Worm (Caenorhabditis elegans) whole organism, early embryonic: Measurements from ENCODE around the gene ZK177.9.

Source experiments
- B0310.2 ChIP-seq: sonication (generic microtip); optimal IDR thresholded peaks from 2 replicates; lab custom pipeline; 2016; ENCODE audit warnings: mild to moderate bottlenecking, missing genetic modification characterization, missing compliant biosample characterization
- F13C5.2 ChIP-seq: sonication (generic microtip); optimal IDR thresholded peaks from 2 replicates; lab custom pipeline; 2017; ENCODE audit warnings: mild to moderate bottlenecking, missing genetic modification characterization, inconsistent platforms, missing compliant biosample characterization
- ama-1 ChIP-seq: fragments of 150-350 bp; optimal IDR thresholded peaks from 2 replicates; lab custom pipeline; 2014
- ceh-13 ChIP-seq: fragments of 200-800 bp; sonication (Bioruptor generic); optimal IDR thresholded peaks from 2 replicates; lab custom pipeline; 2018; ENCODE audit warnings: mild to moderate bottlenecking, missing genetic modification characterization, missing compliant biosample characterization
- ceh-36 ChIP-seq: sonication (generic microtip); optimal IDR thresholded peaks from 2 replicates; lab custom pipeline; 2016; ENCODE audit warnings: missing genetic modification characterization, inconsistent platforms, missing compliant biosample characterization
- ets-7 ChIP-seq: sonication (generic microtip); optimal IDR thresholded peaks from 2 replicates; lab custom pipeline; 2016; ENCODE audit warnings: missing genotype, missing genetic modification characterization, missing compliant biosample characterization
- flt-1 ChIP-seq: fragments of 200-800 bp; sonication (Bioruptor generic); IDR thresholded peaks from 2 replicates; pipeline ENCODE4 v1.3.6; 2022; ENCODE audit warnings: missing genetic modification characterization, missing compliant biosample characterization
- hmbx-1 ChIP-seq: sonication (generic microtip); optimal IDR thresholded peaks from 2 replicates; lab custom pipeline; 2016; ENCODE audit warnings: mild to moderate bottlenecking, missing genetic modification characterization, missing compliant biosample characterization
- hmg-4 ChIP-seq: fragments of 200-800 bp; sonication (Bioruptor generic); optimal IDR thresholded peaks from 2 replicates; lab custom pipeline; 2018; ENCODE audit warnings: mild to moderate bottlenecking, missing genetic modification characterization, missing compliant biosample characterization
- hnd-1 ChIP-seq: sonication (generic microtip); optimal IDR thresholded peaks from 2 replicates; lab custom pipeline; 2016; ENCODE audit warnings: missing genetic modification characterization, missing compliant biosample characterization
- pes-1 ChIP-seq: fragments of 200-800 bp; sonication (Bioruptor generic); IDR thresholded peaks from 2 replicates; pipeline ENCODE4 v1.3.6; 2022; ENCODE audit warnings: missing genetic modification reagents, missing genetic modification characterization, missing compliant biosample characterization
- scrt-1 ChIP-seq: fragments of 200-800 bp; sonication (Bioruptor generic); IDR thresholded peaks from 2 replicates; pipeline ENCODE4 v1.3.6; 2022; ENCODE audit warnings: missing genetic modification characterization, missing compliant biosample characterization
- sea-1 ChIP-seq: fragments of 200-800 bp; sonication (Bioruptor generic); conservative IDR thresholded peaks from 2 replicates; pipeline ENCODE4 v1.3.6; 2022; ENCODE audit warnings: missing genetic modification characterization, missing compliant biosample characterization
- tbx-11 ChIP-seq: fragments of 200-800 bp; sonication (Bioruptor generic); IDR thresholded peaks from 2 replicates; pipeline ENCODE4 v1.3.6; 2022; ENCODE audit warnings: missing genetic modification characterization, missing compliant biosample characterization

DNA sequence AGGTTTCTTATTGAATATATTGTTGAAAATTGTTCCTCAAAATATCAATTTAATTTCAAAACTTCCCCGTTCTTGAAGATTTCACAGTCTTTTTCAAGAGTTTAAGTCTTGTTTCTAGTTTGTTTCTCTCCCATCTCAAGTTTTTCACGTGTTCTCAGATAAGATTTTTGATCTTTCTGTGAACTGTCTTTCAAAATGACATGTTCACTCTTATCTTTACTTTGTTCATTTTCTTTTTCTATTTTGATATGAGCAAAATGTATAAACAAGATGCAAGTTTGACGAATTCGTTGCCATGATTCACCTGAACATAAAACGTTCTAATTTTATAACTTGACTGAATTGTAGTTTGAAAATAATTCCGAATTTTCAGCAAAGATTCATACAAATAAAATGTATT, 37.2 kb upstream of the ZK177.9 start:
- TF ChIP-seq ama-1 (lab: Kevin White, UChicago) (no peak), B0310.2 (tag; lab: Kevin White, UChicago) (no peak), tbx-11 (GFP tag; lab: Robert Waterston, UW) (no peak), hnd-1 (tag; lab: Kevin White, UChicago) (no peak), hmg-4 (GFP tag; lab: Kevin White, UChicago) (no peak), flt-1 (GFP tag; lab: Robert Waterston, UW) (no peak), ceh-13 (GFP tag; lab: Kevin White, UChicago) (no peak), pes-1 (GFP tag; lab: Robert Waterston, UW) (no peak), ets-7 (tag; lab: Kevin White, UChicago) (no peak), ceh-36 (tag; lab: Kevin White, UChicago) (no peak), F13C5.2 (tag; lab: Kevin White, UChicago) (no peak), scrt-1 (no peak), hmbx-1 (no peak), sea-1 (GFP tag; lab: Robert Waterston, UW) (no peak)
